Worm (Caenorhabditis elegans) whole organism, midembryonic: Measurements from ENCODE around the gene C47E12.2.

Experiments used
- T22C8.4 ChIP-seq: fragments of 200-800 bp; sonication (Bioruptor generic); IDR thresholded peaks from 2 replicates; pipeline ENCODE4 v1.3.6; 2022; ENCODE audit warnings: missing genetic modification characterization, missing compliant biosample characterization
- flt-1 ChIP-seq: fragments of 200-800 bp; sonication (Bioruptor generic); IDR thresholded peaks from 2 replicates; pipeline ENCODE4 v1.3.6; 2022; ENCODE audit warnings: missing genetic modification characterization, missing compliant biosample characterization
- klf-2 ChIP-seq: fragments of 200-800 bp; sonication (Bioruptor generic); conservative IDR thresholded peaks from 2 replicates; pipeline ENCODE4 v1.3.6; 2022; ENCODE audit warnings: missing genetic modification reagents, missing genetic modification characterization, missing compliant biosample characterization
- med-1 ChIP-seq: sonication (generic microtip); optimal IDR thresholded peaks from 2 replicates; lab custom pipeline; 2017; ENCODE audit warnings: missing genetic modification characterization, mild to moderate bottlenecking, missing compliant biosample characterization, antibody characterized with exemption, missing genetic modification reagents; ENCODE audit not compliant: insufficient read depth
- ref-1 ChIP-seq: fragments of 200-800 bp; sonication (Bioruptor generic); conservative IDR thresholded peaks from 2 replicates; pipeline ENCODE4 v1.3.6; 2022; ENCODE audit warnings: missing genetic modification reagents, missing genetic modification characterization, missing compliant biosample characterization
- ztf-23 ChIP-seq: fragments of 200-800 bp; sonication (Bioruptor generic); IDR thresholded peaks from 2 replicates; pipeline ENCODE4 v1.3.6; 2022; ENCODE audit warnings: missing genetic modification reagents, missing genetic modification characterization, missing compliant biosample characterization
- ztf-29 ChIP-seq: fragments of 200-800 bp; sonication (Bioruptor generic); IDR thresholded peaks from 2 replicates; pipeline ENCODE4 v1.3.6; 2022; ENCODE audit warnings: missing genetic modification reagents, missing genetic modification characterization, missing compliant biosample characterization

ce11 chrIV:10046005-10046404 lies 42.7 kb upstream of the C47E12.2 start:
- TF ChIP-seq ztf-23 (GFP tag; lab: Robert Waterston, UW) (no peak), ref-1 (no peak), ztf-29 (no peak), flt-1 (GFP tag; lab: Robert Waterston, UW) (no peak), T22C8.4 (GFP tag; lab: Robert Waterston, UW) (no peak), med-1 (GFP tag; lab: Kevin White, UChicago) (no peak), klf-2 (GFP tag; lab: Robert Waterston, UW) (no peak)
